Fruit fly (Drosophila melanogaster) whole organism, pupa: Measurements from ENCODE around the gene Eig71Eb.

Experiments
- CG10348 ChIP-seq: fragments of 200-800 bp; sonication (Bioruptor generic); IDR thresholded peaks from 2 replicates; pipeline ENCODE4 v1.3.6; 2022; ENCODE audit warnings: missing biosample characterization, missing genetic modification characterization
- CG12605 ChIP-seq: fragments of 200-800 bp; sonication (Bioruptor generic); IDR thresholded peaks from 2 replicates; pipeline ENCODE4 v1.3.6; 2022; ENCODE audit warnings: missing biosample characterization, missing genetic modification characterization
- CG13204 ChIP-seq: fragments of 200-800 bp; sonication (Bioruptor generic); optimal IDR thresholded peaks from 2 replicates; lab custom pipeline; 2018; ENCODE audit warnings: missing biosample characterization, mild to moderate bottlenecking, missing genetic modification characterization, moderate library complexity
- CG14655 ChIP-seq: fragments of 200-800 bp; sonication (Bioruptor generic); optimal IDR thresholded peaks from 3 replicates; lab custom pipeline; 2017; ENCODE audit warnings: mild to moderate bottlenecking, missing biosample characterization, missing genetic modification reagents, missing genetic modification characterization
- CG15710 ChIP-seq: fragments of 200-800 bp; sonication (Bioruptor generic); optimal IDR thresholded peaks from 2 replicates; lab custom pipeline; 2018; ENCODE audit warnings: missing biosample characterization, mild to moderate bottlenecking, missing genetic modification characterization, moderate library complexity
- CG17806 ChIP-seq: fragments of 200-800 bp; sonication (Bioruptor generic); optimal IDR thresholded peaks from 2 replicates; lab custom pipeline; 2018; ENCODE audit warnings: missing biosample characterization, mild to moderate bottlenecking, missing genetic modification characterization, moderate library complexity
- CG32121 ChIP-seq: fragments of 200-800 bp; sonication (Bioruptor generic); IDR thresholded peaks from 2 replicates; pipeline ENCODE4 v1.3.6; 2022; ENCODE audit warnings: missing biosample characterization, missing genetic modification characterization
- CG34367 ChIP-seq: fragments of 200-800 bp; sonication (Bioruptor generic); optimal IDR thresholded peaks from 2 replicates; lab custom pipeline; 2018; ENCODE audit warnings: missing biosample characterization, mild to moderate bottlenecking, missing genetic modification characterization
- CG4496 ChIP-seq: fragments of 200-800 bp; sonication (Bioruptor generic); IDR thresholded peaks from 3 replicates; pipeline ENCODE4 v1.3.6; 2022; ENCODE audit warnings: missing biosample characterization, missing genetic modification characterization
- CG8159 ChIP-seq: fragments of 200-800 bp; sonication (Bioruptor generic); optimal IDR thresholded peaks from 3 replicates; lab custom pipeline; 2018; ENCODE audit warnings: missing biosample characterization, mild to moderate bottlenecking, missing genetic modification characterization, moderate library complexity
- CG8301 ChIP-seq: fragments of 200-800 bp; sonication (Bioruptor generic); optimal IDR thresholded peaks from 2 replicates; lab custom pipeline; 2018; ENCODE audit warnings: missing biosample characterization, mild to moderate bottlenecking, missing genetic modification characterization
- CG9948 ChIP-seq: fragments of 200-800 bp; sonication (Bioruptor generic); optimal IDR thresholded peaks from 2 replicates; lab custom pipeline; 2018; ENCODE audit warnings: missing biosample characterization, mild to moderate bottlenecking, missing genetic modification characterization, moderate library complexity
- D1 ChIP-seq: fragments of 200-800 bp; sonication (Bioruptor generic); optimal IDR thresholded peaks from 2 replicates; lab custom pipeline; 2018; ENCODE audit warnings: missing biosample characterization, mild to moderate bottlenecking, missing genetic modification characterization, moderate library complexity
- EcR ChIP-seq: fragments of 200-800 bp; sonication (Bioruptor generic); optimal IDR thresholded peaks from 3 replicates; lab custom pipeline; 2019; ENCODE audit warnings: missing biosample characterization, missing genetic modification characterization, mild to moderate bottlenecking, moderate library complexity, missing genetic modification reagents
- Ets98B ChIP-seq: fragments of 200-800 bp; sonication (Bioruptor generic); IDR thresholded peaks from 2 replicates; pipeline ENCODE4 v1.3.6; 2022; ENCODE audit warnings: missing biosample characterization, missing genetic modification characterization
- Pif1A ChIP-seq: fragments of 200-800 bp; sonication (Bioruptor generic); optimal IDR thresholded peaks from 3 replicates; lab custom pipeline; 2016; ENCODE audit warnings: missing biosample characterization, missing genetic modification characterization
- Pif1B ChIP-seq: fragments of 200-800 bp; sonication (Bioruptor generic); optimal IDR thresholded peaks from 3 replicates; lab custom pipeline; 2016; ENCODE audit warnings: missing biosample characterization, missing genetic modification characterization
- Snoo ChIP-seq: fragments of 200-800 bp; sonication (Bioruptor generic); optimal IDR thresholded peaks from 3 replicates; lab custom pipeline; 2017; ENCODE audit warnings: missing biosample characterization, mild to moderate bottlenecking, missing genetic modification characterization, inconsistent platforms
- fd96Ca ChIP-seq: fragments of 200-800 bp; sonication (Bioruptor generic); IDR thresholded peaks from 3 replicates; pipeline ENCODE4 v1.3.6; 2022; ENCODE audit warnings: missing biosample characterization, missing genetic modification characterization
- gl ChIP-seq: fragments of 200-800 bp; sonication (Bioruptor generic); optimal IDR thresholded peaks from 2 replicates; lab custom pipeline; 2018; ENCODE audit warnings: missing biosample characterization, mild to moderate bottlenecking, missing genetic modification characterization
- rn ChIP-seq: fragments of 200-800 bp; sonication (Bioruptor generic); IDR thresholded peaks from 2 replicates; pipeline ENCODE4 v1.3.6; 2022; ENCODE audit warnings: missing biosample characterization, missing genetic modification characterization

Gene Eig71Eb

DNA sequence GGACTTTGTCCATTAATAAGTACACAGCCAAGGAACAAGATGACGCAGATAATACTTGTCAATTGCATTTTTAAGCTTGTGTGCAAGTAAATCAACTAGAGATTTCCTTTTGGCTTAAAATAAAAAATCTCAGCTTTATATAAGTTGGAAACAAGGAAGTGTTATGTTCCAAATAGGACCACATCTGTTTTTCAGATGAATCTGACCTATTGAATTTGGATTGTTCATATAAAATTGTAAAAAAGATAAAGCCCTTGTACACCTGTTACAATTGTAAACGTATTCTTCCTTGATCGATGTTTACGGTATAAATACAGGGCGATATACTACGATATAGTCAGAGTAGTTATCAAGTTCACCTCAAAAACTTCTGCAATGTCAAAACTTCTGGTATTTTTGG, 7.6 kb downstream of the Eig71Eb start, which contains the start of the genes Eig71Ef and Eig71Eg:
Gene Eig71Ef, minus strand, starts transcription at position 101 of the 400 bp plus-strand sequence.
Gene Eig71Eg, plus strand, starts transcription at position 339 of the 400 bp plus-strand sequence.
- TF ChIP-seq CG14655 (GFP tag; lab: Kevin White, UChicago) = no peak
- TF ChIP-seq Pif1A (GFP tag; lab: Kevin White, UChicago) = no peak
- no peak for TF ChIP-seq CG8159 (tag; lab: Kevin White, UChicago)
- no peak for TF ChIP-seq gl (tag; lab: Kevin White, UChicago)
- no peak for TF ChIP-seq rn (GFP tag; lab: Robert Waterston, UW)
- TF ChIP-seq CG8301 (tag; lab: Kevin White, UChicago) = no peak
- no peak for TF ChIP-seq CG4496 (GFP tag; lab: Robert Waterston, UW)
- TF ChIP-seq D1 (tag; lab: Kevin White, UChicago) = no peak
- no peak for TF ChIP-seq CG10348 (GFP tag; lab: Robert Waterston, UW)
- no peak for TF ChIP-seq CG12605 (GFP tag; lab: Robert Waterston, UW)
- no peak for TF ChIP-seq Pif1B
- TF ChIP-seq EcR (GFP tag; lab: Kevin White, UChicago) = no peak
- no peak for TF ChIP-seq Ets98B (GFP tag; lab: Robert Waterston, UW)
- no peak for TF ChIP-seq CG13204 (GFP tag; lab: Kevin White, UChicago)
- TF ChIP-seq CG15710 = no peak

DNA sequence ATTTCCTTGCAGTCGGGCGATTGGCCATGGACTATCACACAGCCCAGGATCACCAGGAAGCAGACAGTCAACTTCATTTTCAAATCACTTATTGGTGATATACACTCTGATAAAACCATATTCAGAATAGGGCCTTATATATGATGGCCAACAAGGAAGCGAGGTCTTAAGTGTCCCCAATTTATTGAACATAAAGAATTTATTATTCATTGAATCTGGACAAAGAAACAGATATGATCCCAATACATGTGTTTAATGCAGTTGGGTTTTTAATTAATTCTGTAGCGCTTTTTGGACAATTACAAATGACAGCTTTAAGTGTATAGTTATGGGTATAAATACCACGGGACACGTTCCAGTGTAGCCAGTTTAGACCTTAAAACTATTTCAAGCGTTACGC, 9.6 kb downstream of the Eig71Eb start, which contains the start of the genes Eig71Eh and Eig71Ei:
Gene Eig71Eh, minus strand, starts transcription at position 101 of the 400 bp plus-strand sequence.
Gene Eig71Ei, plus strand, starts transcription at position 367 of the 400 bp plus-strand sequence.
- TF ChIP-seq CG12605 (GFP tag; lab: Robert Waterston, UW) (no peak), EcR (GFP tag; lab: Kevin White, UChicago) (no peak), CG10348 (GFP tag; lab: Robert Waterston, UW) (no peak), CG15710 (no peak), Ets98B (GFP tag; lab: Robert Waterston, UW) (no peak), CG9948 (tag; lab: Kevin White, UChicago) (no peak), CG4496 (GFP tag; lab: Robert Waterston, UW) (no peak), Snoo (tag; lab: Kevin White, UChicago) (no peak), gl (tag; lab: Kevin White, UChicago) (no peak), rn (GFP tag; lab: Robert Waterston, UW) (no peak), CG8301 (tag; lab: Kevin White, UChicago) (no peak), Pif1A (GFP tag; lab: Kevin White, UChicago) (no peak)

dm6 chr3L:15660915-15661314, 11.2 kb downstream of the Eig71Eb start, which contains the start of the genes Eig71Ej and Eig71Ek:
Gene Eig71Ej, minus strand, starts transcription at chr3L:15661015.
Gene Eig71Ek, plus strand, starts transcription at chr3L:15661248.
- no peak for TF ChIP-seq CG10348 (GFP tag; lab: Robert Waterston, UW)
- no peak for TF ChIP-seq Pif1B
- TF ChIP-seq CG4496 (GFP tag; lab: Robert Waterston, UW) = no peak
- no peak for TF ChIP-seq Snoo (tag; lab: Kevin White, UChicago)
- no peak for TF ChIP-seq CG15710
- no peak for TF ChIP-seq CG8159 (tag; lab: Kevin White, UChicago)
- TF ChIP-seq CG34367 (tag; lab: Kevin White, UChicago) = no peak
- TF ChIP-seq CG13204 (GFP tag; lab: Kevin White, UChicago) = no peak
- no peak for TF ChIP-seq Ets98B (GFP tag; lab: Robert Waterston, UW)
- no peak for TF ChIP-seq CG17806 (tag; lab: Kevin White, UChicago)
- TF ChIP-seq CG12605 (GFP tag; lab: Robert Waterston, UW) = no peak
- TF ChIP-seq CG9948 (tag; lab: Kevin White, UChicago) = no peak
- no peak for TF ChIP-seq CG32121 (GFP tag; lab: Robert Waterston, UW)
- TF ChIP-seq rn (GFP tag; lab: Robert Waterston, UW) = no peak
- no peak for TF ChIP-seq Pif1A (GFP tag; lab: Kevin White, UChicago)
- no peak for TF ChIP-seq D1 (tag; lab: Kevin White, UChicago)
- TF ChIP-seq gl (tag; lab: Kevin White, UChicago) = no peak
- TF ChIP-seq EcR (GFP tag; lab: Kevin White, UChicago) = no peak
- TF ChIP-seq CG14655 (GFP tag; lab: Kevin White, UChicago) = no peak
- no peak for TF ChIP-seq CG8301 (tag; lab: Kevin White, UChicago)

DNA sequence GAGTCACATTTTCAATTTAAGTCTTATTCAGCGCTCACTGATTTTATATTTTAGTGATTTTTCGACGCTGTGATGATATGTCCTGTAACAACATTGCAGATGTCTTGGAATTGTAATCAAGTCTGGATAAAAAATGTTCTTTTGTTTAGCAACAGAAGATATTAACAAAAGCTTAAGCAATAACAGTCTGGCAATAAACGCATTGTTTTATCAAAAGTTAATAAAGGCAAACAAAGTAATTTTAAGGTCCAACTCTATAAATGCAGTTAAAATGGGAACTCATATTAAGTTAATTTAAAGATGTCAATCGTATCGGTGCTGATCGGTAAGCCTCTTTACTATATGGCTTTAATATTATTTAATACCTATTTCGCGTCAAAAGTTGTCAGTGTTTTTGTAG, 11.8 kb downstream of the Eig71Eb start, which contains the start of gene CG43082:
Gene CG43082, plus strand, starts transcription at position 301 of the 400 bp plus-strand sequence.
- TF ChIP-seq CG34367 (tag; lab: Kevin White, UChicago) (no peak), EcR (GFP tag; lab: Kevin White, UChicago) (no peak)

DNA sequence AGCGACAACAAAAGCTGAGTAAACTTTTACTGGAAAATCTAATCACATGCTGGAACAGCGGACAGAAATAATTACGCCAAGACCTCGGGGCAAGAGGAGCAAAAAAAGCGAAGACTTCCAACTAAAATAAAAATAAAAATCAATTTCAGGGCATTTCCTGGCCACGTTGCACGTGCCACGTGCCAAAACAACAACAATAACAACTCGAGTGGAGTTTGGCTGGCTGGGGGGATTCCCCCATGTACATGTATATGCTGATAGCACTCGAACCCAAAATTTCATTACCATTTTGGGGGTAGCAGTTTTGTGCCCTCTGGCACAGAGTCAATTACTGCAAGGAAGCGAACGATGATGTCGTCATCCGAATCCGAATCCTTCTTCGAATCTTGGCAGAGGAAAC, 12.8 kb downstream of the Eig71Eb start:
- TF ChIP-seq CG13204 (GFP tag; lab: Kevin White, UChicago) = no peak
- TF ChIP-seq CG34367 (tag; lab: Kevin White, UChicago) = no peak
- no peak for TF ChIP-seq CG10348 (GFP tag; lab: Robert Waterston, UW)
- TF ChIP-seq Pif1A (GFP tag; lab: Kevin White, UChicago) = no peak
- no peak for TF ChIP-seq D1 (tag; lab: Kevin White, UChicago)
- TF ChIP-seq Pif1B = no peak
- TF ChIP-seq gl (tag; lab: Kevin White, UChicago) = no peak
- no peak for TF ChIP-seq CG15710
- no peak for TF ChIP-seq CG4496 (GFP tag; lab: Robert Waterston, UW)

DNA sequence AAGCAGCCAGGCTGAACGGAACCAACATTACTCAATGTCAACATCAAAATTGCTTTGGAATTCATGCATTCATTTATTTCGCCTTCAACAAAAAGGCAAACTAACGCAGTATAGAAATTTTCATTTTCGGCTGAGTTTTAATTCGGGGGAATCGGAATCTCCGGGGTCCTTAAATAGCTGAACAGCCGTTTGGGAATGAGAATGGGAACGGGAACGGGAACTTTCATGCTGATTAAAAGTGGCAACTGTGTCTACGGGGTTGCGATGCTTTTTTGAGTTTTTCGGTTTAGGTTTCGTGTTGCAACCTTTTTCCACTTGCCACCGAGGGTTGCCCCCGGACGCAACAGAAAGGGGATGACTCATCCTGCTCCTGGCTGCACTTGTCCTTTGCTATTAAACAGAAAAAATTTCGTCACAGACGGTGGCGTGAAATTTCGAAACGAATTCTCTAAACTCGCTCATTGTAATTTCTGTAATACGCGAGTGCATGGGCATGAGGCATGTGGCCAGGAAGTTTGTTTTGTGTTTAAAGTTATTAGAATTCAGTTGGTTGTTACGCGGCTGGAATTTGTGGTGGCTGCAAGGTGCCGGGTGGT, 14.6 kb downstream of the Eig71Eb start:
- TF ChIP-seq Snoo (tag; lab: Kevin White, UChicago) (no peak), CG14655 (GFP tag; lab: Kevin White, UChicago) (no peak), Ets98B (GFP tag; lab: Robert Waterston, UW) (no peak), CG12605 (GFP tag; lab: Robert Waterston, UW) (no peak), Pif1B (no peak), gl (tag; lab: Kevin White, UChicago) (no peak), CG13204 (GFP tag; lab: Kevin White, UChicago) (no peak), CG34367 (tag; lab: Kevin White, UChicago) (no peak), fd96Ca (no peak), CG9948 (tag; lab: Kevin White, UChicago) (no peak), CG8301 (tag; lab: Kevin White, UChicago) (no peak), Pif1A (GFP tag; lab: Kevin White, UChicago) (no peak), CG17806 (tag; lab: Kevin White, UChicago) (no peak), CG32121 (GFP tag; lab: Robert Waterston, UW) (no peak), EcR (GFP tag; lab: Kevin White, UChicago) (no peak), D1 (tag; lab: Kevin White, UChicago) (no peak), CG10348 (GFP tag; lab: Robert Waterston, UW) (no peak), rn (GFP tag; lab: Robert Waterston, UW) (no peak)
